Fruit fly (Drosophila melanogaster): ENCODE measurements around the gene Semp1.
"Not testable (repeated sequence)": the region's sequence is repeated elsewhere in the genome, so short reads cannot be mapped to it uniquely, and the experiment has no call there.

Semp1 gene

DNA sequence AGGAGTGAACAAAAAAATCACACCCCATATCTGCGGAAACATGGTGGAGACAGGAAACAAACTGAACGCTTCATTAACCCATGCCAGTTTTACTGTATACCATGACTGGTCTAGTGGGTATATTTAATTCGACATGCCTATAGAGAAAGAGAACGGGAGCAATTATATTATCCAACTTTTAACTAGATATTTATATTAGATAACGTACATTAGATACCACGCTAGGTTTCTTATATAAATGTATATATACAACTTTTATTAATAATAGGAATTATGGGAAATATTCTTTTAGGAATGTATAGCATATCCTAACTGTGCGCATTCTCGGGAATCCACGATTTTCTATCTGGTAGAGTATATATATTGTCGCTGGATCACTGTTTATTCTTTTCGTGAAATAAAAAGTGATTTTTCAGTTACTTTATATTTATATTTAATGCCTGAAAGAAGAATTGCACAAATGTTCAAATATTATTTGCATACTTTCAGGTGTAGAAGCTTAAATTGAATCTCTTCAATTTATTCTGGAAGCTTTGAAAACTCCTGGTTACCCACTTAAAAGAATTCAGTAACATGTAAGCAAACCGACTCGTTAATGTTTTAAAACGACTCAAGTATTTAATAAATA lies at the start of gene Semp1:
TSS of gene Semp1 (minus strand) at position 51 of the 628 bp plus-strand sequence.
- no peak for TF ChIP-seq noc (tag; optimal IDR thresholded peaks at IDR 0.05)

dm6 chr2L:15660741-15661140 lies 47.6 kb upstream of the Semp1 start, which contains the start of gene CG18477:
Gene CG18477, plus strand, starts transcription at chr2L:15661041.
- TF ChIP-seq noc (tag; optimal IDR thresholded peaks at IDR 0.05), result not testable (repeated sequence)

dm6 chr2L:15659374-15659773 lies 46.2 kb upstream of the Semp1 start, which contains the start of gene CG44141:
Gene CG44141, minus strand, starts transcription at chr2L:15659474.
- not testable (repeated sequence) for TF ChIP-seq noc (tag; optimal IDR thresholded peaks at IDR 0.05)

DNA sequence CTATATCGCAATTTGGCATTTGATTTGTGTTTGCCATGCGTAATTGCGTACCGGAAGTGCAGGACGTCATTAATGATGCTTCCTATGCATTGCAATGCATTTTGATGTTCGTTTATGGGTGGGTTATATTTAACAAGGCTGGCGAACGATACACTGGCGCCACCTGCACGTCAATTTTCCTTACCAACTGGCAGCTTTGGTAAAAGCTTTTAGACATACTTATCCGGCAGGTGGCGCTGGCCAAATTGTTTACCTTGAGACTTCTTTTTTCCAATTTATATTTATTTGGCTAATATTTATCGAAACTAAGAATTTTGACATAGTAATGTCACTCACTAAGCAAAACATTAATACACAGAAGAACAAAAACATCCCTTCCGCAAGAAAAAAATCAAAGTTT lies 30.7 kb upstream of the Semp1 start:
- TF ChIP-seq noc (tag; optimal IDR thresholded peaks at IDR 0.05), result no peak

dm6 chr2L:15641668-15642067 lies 28.5 kb upstream of the Semp1 start:
- TF ChIP-seq noc (tag; optimal IDR thresholded peaks at IDR 0.05), result no peak

- peak; percentile 80 for TF ChIP-seq noc (tag; optimal IDR thresholded peaks at IDR 0.05)
Observed at dm6 chr2L:15629596-15630168, 16.5 kb upstream of the Semp1 start, which contains the start of gene CG18480. Gene CG18480, plus strand, starts transcription at chr2L:15630002.

- TF ChIP-seq noc (tag; optimal IDR thresholded peaks at IDR 0.05), result no peak
Observed at dm6 chr2L:15628378-15628777, 15.2 kb upstream of the Semp1 start, which contains the start of gene CG7631. Gene CG7631, plus strand, starts transcription at chr2L:15628678.

DNA sequence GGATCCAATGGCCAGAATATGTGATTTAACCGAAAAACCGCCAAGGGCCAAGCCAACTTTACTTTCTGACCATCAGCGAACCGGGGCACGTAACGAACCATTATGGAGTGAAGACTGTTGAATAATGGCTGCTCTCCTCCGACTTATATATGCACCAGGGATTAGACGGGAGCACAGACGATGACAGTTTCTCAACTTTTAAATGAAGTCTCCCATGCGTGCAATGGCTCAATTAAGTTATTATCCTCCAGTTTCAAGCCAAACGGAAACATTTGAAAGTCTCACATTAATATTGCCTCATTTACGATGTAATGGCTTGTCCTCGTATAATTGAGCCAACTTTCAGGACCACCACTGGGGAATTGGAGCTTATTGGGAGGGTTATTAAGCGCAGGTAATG lies 10.3 kb upstream of the Semp1 start, which contains the start of gene Or35a:
TSS of gene Or35a (minus strand) at position 101 of the 400 bp plus-strand sequence.
- no peak for TF ChIP-seq noc (tag; optimal IDR thresholded peaks at IDR 0.05)

DNA sequence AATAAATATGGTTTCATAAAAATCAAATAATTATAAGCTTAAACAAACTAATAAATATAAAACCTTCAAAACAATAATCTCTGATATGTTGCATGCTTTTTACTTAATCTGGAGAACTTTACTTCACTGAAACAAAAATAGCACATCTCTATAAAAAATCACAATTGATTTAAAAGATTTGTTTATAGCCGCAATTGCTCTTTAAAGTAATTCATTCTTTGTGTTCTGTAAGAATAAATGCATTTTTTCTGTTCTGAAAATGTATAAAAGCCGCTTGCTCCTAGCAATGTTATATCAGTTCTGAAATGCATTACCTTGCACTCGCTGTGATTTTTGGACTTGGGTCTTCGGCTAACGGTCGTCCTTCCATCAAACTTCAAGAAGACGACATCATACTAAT lies 3.6 kb upstream of the Semp1 start, which contains the start of gene CG11865:
TSS of gene CG11865 (plus strand) at position 301 of the 400 bp plus-strand sequence.
- no peak for TF ChIP-seq noc (tag; optimal IDR thresholded peaks at IDR 0.05)

dm6 chr2L:15616251-15616650 lies 3.1 kb upstream of the Semp1 start, which contains the start of gene CG15253:
Gene CG15253, minus strand, starts transcription at chr2L:15616351.
- no peak for TF ChIP-seq noc (tag; optimal IDR thresholded peaks at IDR 0.05)

dm6 chr2L:15614728-15615127 lies 1.6 kb upstream of the Semp1 start, which contains the start of gene CG15254:
Gene CG15254, minus strand, starts transcription at chr2L:15614828.
- TF ChIP-seq noc (tag; optimal IDR thresholded peaks at IDR 0.05), result no peak

- peak; percentile 40 for TF ChIP-seq noc (tag; optimal IDR thresholded peaks at IDR 0.05)
Observed at dm6 chr2L:15611669-15612308, 1.3 kb downstream of the Semp1 start, which contains the start of gene CG15255. Gene CG15255, minus strand, starts transcription at chr2L:15611719.

DNA sequence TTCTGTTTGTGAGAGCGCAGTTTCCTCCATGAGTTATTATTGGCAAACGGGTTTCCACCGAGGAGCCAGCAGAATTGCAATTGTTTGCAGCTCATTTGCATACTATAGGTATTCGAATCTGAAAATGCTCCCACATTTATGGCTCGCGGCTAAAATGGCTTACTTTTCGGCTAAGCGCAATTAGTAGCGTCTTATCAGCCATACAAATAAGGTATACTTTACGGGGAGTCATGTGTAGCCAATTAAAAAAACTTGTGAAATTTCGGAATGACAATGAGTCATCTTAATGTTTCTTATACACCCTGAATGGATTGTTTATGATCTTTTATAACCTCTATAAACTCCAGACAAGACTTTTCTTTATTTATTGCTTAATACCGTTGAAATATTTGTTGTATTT lies 4.0 kb downstream of the Semp1 start:
- TF ChIP-seq noc (tag; optimal IDR thresholded peaks at IDR 0.05), result no peak

Data from whole organism, larva.